Worm (Caenorhabditis elegans): ENCODE data around the gene gob-1.

The gob-1 gene

ce11 chrX:15469957-15470548 is 23.3 kb upstream of the gob-1 start:
- no peak for TF ChIP-seq lin-40 (tag; optimal IDR thresholded peaks at IDR 0.05)
- TF ChIP-seq ztf-25 (GFP tag; IDR thresholded peaks at IDR 0.05), result no peak
- no peak for TF ChIP-seq repo-1 (tag; optimal IDR thresholded peaks at IDR 0.05)
- no peak for TF ChIP-seq egrh-3 (GFP tag; IDR thresholded peaks at IDR 0.05)
- no peak for TF ChIP-seq dpl-1 (GFP tag; optimal IDR thresholded peaks at IDR 0.05)
- TF ChIP-seq C17E4.6 (GFP tag; IDR thresholded peaks at IDR 0.05), result no peak
- no peak for TF ChIP-seq unc-130 (GFP tag; optimal IDR thresholded peaks at IDR 0.05)
- no peak for TF ChIP-seq attf-6 (GFP tag; IDR thresholded peaks at IDR 0.05)
- TF ChIP-seq nfya-1 (tag; optimal IDR thresholded peaks at IDR 0.05; ENCODE audit: borderline replicate concordance, insufficient read depth), result no peak
- TF ChIP-seq B0261.1 (tag; optimal IDR thresholded peaks at IDR 0.05), result no peak
- TF ChIP-seq ccch-3 (GFP tag; optimal IDR thresholded peaks at IDR 0.05), result no peak

ce11 chrX:15477309-15477708 is 16.1 kb upstream of the gob-1 start, which contains the start of gene exc-1:
Gene exc-1, minus strand, starts transcription at chrX:15477409.
- no peak for TF ChIP-seq dpl-1 (GFP tag; optimal IDR thresholded peaks at IDR 0.05)
- TF ChIP-seq F33H1.4 (GFP tag; IDR thresholded peaks at IDR 0.05), result no peak
- TF ChIP-seq F49E8.2 (tag; optimal IDR thresholded peaks at IDR 0.05; ENCODE audit: insufficient read depth), result no peak
- no peak for TF ChIP-seq tlf-1 (GFP tag; optimal IDR thresholded peaks at IDR 0.05)
- no peak for TF ChIP-seq zfh-2 (GFP tag; conservative IDR thresholded peaks at IDR 0.05)
- TF ChIP-seq F39B2.1 (GFP tag; IDR thresholded peaks at IDR 0.05), result no peak
- no peak for TF ChIP-seq F52B5.7 (tag; optimal IDR thresholded peaks at IDR 0.05)
- TF ChIP-seq nhr-90 (tag; optimal IDR thresholded peaks at IDR 0.05), result no peak
- TF ChIP-seq egl-18 (GFP tag; IDR thresholded peaks at IDR 0.05), result no peak

ce11 chrX:15478717-15479116 is 14.7 kb upstream of the gob-1 start, which contains the start of gene gcy-36:
Gene gcy-36, plus strand, starts transcription at chrX:15479017.
- TF ChIP-seq nhr-179 (tag; optimal IDR thresholded peaks at IDR 0.05) (no peak), attf-6 (GFP tag; IDR thresholded peaks at IDR 0.05) (no peak), madf-6 (GFP tag; IDR thresholded peaks at IDR 0.05) (no peak), bed-1 (GFP tag; IDR thresholded peaks at IDR 0.05) (no peak), snpc-4 (GFP tag; optimal IDR thresholded peaks at IDR 0.05) (no peak), snpc-4 (tag; optimal IDR thresholded peaks at IDR 0.05) (no peak), C06A6.2 (GFP tag; conservative IDR thresholded peaks at IDR 0.05) (no peak), ceh-79 (tag; optimal IDR thresholded peaks at IDR 0.05) (no peak), lsl-1 (GFP tag; optimal IDR thresholded peaks at IDR 0.05) (no peak), tbp1 (GFP tag; optimal IDR thresholded peaks at IDR 0.05) (no peak), snpc-1.1 (tag; optimal IDR thresholded peaks at IDR 0.05; ENCODE audit: insufficient read depth) (no peak), snpc-3.4 (tag; optimal IDR thresholded peaks at IDR 0.05) (no peak), K11D2.4 (GFP tag; IDR thresholded peaks at IDR 0.05) (no peak), ztf-18 (tag; optimal IDR thresholded peaks at IDR 0.05) (no peak), aptf-2 (GFP tag; conservative IDR thresholded peaks at IDR 0.05) (no peak), hmg-20 (GFP tag; IDR thresholded peaks at IDR 0.05) (no peak), ccch-3 (GFP tag; optimal IDR thresholded peaks at IDR 0.05) (no peak), nhr-90 (tag; optimal IDR thresholded peaks at IDR 0.05) (no peak), hlh-12 (tag; optimal IDR thresholded peaks at IDR 0.05) (no peak), ztf-28 (GFP tag; IDR thresholded peaks at IDR 0.05) (no peak)

Measured in whole organism, young adult.